Worm (Caenorhabditis elegans) whole organism, late embryonic: ENCODE results near the gene F25A2.1.

Source experiments
- ahr-1 ChIP-seq: sonication (generic microtip); optimal IDR thresholded peaks from 2 replicates; lab custom pipeline; 2016; ENCODE audit warnings: missing genetic modification characterization, missing compliant biosample characterization
- ceh-30 ChIP-seq: fragments of 150-350 bp; optimal IDR thresholded peaks from 2 replicates; lab custom pipeline; 2014; ENCODE audit warnings: missing biosample characterization, missing genetic modification characterization
- ceh-34 ChIP-seq: sonication (generic microtip); optimal IDR thresholded peaks from 2 replicates; lab custom pipeline; 2016; ENCODE audit warnings: mild to moderate bottlenecking, missing genetic modification characterization, missing compliant biosample characterization
- ceh-48 ChIP-seq: sonication (generic microtip); optimal IDR thresholded peaks from 2 replicates; lab custom pipeline; 2016; ENCODE audit warnings: missing genetic modification characterization, inconsistent platforms, missing compliant biosample characterization
- dve-1 ChIP-seq: sonication (generic microtip); optimal IDR thresholded peaks from 2 replicates; lab custom pipeline; 2017; ENCODE audit warnings: antibody characterized with exemption, mild to moderate bottlenecking, missing genetic modification characterization, missing compliant biosample characterization
- madf-2 ChIP-seq: sonication (generic microtip); optimal IDR thresholded peaks from 2 replicates; lab custom pipeline; 2017; ENCODE audit warnings: missing genetic modification characterization, missing compliant biosample characterization
- unc-42 ChIP-seq: sonication (generic microtip); optimal IDR thresholded peaks from 2 replicates; lab custom pipeline; 2016; ENCODE audit warnings: missing genotype, missing genetic modification characterization, missing compliant biosample characterization

The F25A2.1 gene

DNA sequence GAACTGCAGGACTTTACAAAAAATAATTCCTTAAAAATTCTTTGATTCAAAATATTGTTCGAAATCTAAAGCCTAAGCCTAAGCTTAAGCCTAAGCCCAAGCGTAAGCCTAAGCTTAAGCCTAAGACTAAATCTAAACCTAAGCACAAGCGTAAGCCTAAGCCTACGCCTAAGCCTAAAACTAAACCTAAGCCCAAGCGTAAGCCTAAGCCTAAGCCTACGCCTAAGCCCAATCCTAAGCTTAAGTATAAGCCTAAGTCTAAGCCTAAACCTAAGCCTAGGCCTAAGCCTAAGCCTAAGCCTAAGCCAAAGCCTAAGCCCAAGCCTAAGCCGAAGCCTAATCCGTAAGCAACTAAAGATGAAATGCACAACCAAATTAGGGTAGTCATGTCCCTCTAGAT, 51.2 kb downstream of the F25A2.1 start:
- TF ChIP-seq ceh-48 (no peak), ahr-1 (tag; lab: Kevin White, UChicago) (no peak), madf-2 (tag; lab: Kevin White, UChicago) (no peak), ceh-34 (no peak), unc-42 (tag; lab: Kevin White, UChicago) (no peak), ceh-30 (no peak), dve-1 (peak; percentile 85)
